Worm (Caenorhabditis elegans): ENCODE results near the gene col-159.

ce11 chrV:13154225-13154624, 47.8 kb downstream of the col-159 start:
- TF ChIP-seq nhr-76 (tag; optimal IDR thresholded peaks at IDR 0.05) (no peak), blmp-1 (tag; optimal IDR thresholded peaks at IDR 0.05) (no peak), unc-62 (GFP tag; optimal IDR thresholded peaks at IDR 0.05) (peak; percentile 97), zip-8 (tag; optimal IDR thresholded peaks at IDR 0.05) (no peak), lsy-2 (tag; optimal IDR thresholded peaks at IDR 0.05) (no peak), lin-13 (tag; optimal IDR thresholded peaks at IDR 0.05) (no peak)

All from whole organism, mixed stage, embryonic.